Fruit fly (Drosophila melanogaster) whole organism, wandering third instar larva: ENCODE data around the gene CG6428.

ENCODE experiments used
- Abd-B ChIP-seq: fragments of >200 bp; optimal IDR thresholded peaks from 2 replicates; lab custom pipeline; 2017; ENCODE audit warnings: missing biosample characterization, missing genetic modification characterization
- CG9705 ChIP-seq: fragments of 200-800 bp; sonication (Bioruptor generic); optimal IDR thresholded peaks from 2 replicates; lab custom pipeline; 2018; ENCODE audit warnings: missing biosample characterization, mild to moderate bottlenecking, missing genetic modification characterization
- CrebA ChIP-seq: fragments of 200-800 bp; sonication (Bioruptor generic); optimal IDR thresholded peaks from 2 replicates; lab custom pipeline; 2016; ENCODE audit warnings: missing biosample characterization, mild to moderate bottlenecking, missing genetic modification characterization, borderline replicate concordance
- Dfd ChIP-seq: fragments of >200 bp; optimal IDR thresholded peaks from 2 replicates; lab custom pipeline; 2017; ENCODE audit warnings: missing biosample characterization, missing genetic modification characterization
- Dif ChIP-seq: fragments of 200-275, 200-300 bp; sonication (Bioruptor generic); optimal IDR thresholded peaks from 2 replicates; lab custom pipeline; 2018; ENCODE audit warnings: missing biosample characterization, missing genetic modification characterization; ENCODE audit not compliant: partially characterized antibody
- GATAd ChIP-seq: sonication (Bioruptor generic); optimal IDR thresholded peaks from 2 replicates; lab custom pipeline; 2016; ENCODE audit warnings: missing biosample characterization, missing genetic modification characterization
- HLH106 ChIP-seq: fragments of 200-800 bp; optimal IDR thresholded peaks from 3 replicates; lab custom pipeline; 2019; ENCODE audit warnings: missing biosample characterization, mild to moderate bottlenecking, missing genetic modification characterization, moderate library complexity
- Hnf4 ChIP-seq: fragments of 200-800 bp; sonication (Bioruptor generic); optimal IDR thresholded peaks from 2 replicates; lab custom pipeline; 2016; ENCODE audit warnings: missing biosample characterization, mild to moderate bottlenecking, missing genetic modification characterization
- Hr78 ChIP-seq: fragments of >200 bp; optimal IDR thresholded peaks from 2 replicates; lab custom pipeline; 2017; ENCODE audit warnings: missing biosample characterization, missing genetic modification characterization
- Hr83 ChIP-seq: fragments of 200-300 bp; sonication (Bioruptor generic); optimal IDR thresholded peaks from 2 replicates; lab custom pipeline; 2016; ENCODE audit warnings: missing biosample characterization, mild to moderate bottlenecking, missing genetic modification characterization, moderate library complexity; ENCODE audit not compliant: poor library complexity, severe bottlenecking
- Jra ChIP-seq: sonication (Bioruptor generic); optimal IDR thresholded peaks from 2 replicates; lab custom pipeline; 2016; ENCODE audit warnings: missing biosample characterization, missing genetic modification characterization
- Mio ChIP-seq: sonication (Bioruptor generic); optimal IDR thresholded peaks from 2 replicates; lab custom pipeline; 2016; ENCODE audit warnings: missing biosample characterization, missing genetic modification characterization
- Myc ChIP-seq: fragments of >200 bp; optimal IDR thresholded peaks from 2 replicates; lab custom pipeline; 2017
- N ChIP-seq: fragments of >200 bp; optimal IDR thresholded peaks from 2 replicates; lab custom pipeline; 2018; ENCODE audit warnings: missing biosample characterization, missing external identifiers, missing genetic modification characterization
- OdsH ChIP-seq: fragments of 200-800 bp; sonication (Bioruptor generic); optimal IDR thresholded peaks from 2 replicates; lab custom pipeline; 2016; ENCODE audit warnings: missing biosample characterization, mild to moderate bottlenecking, missing genetic modification characterization
- Rel ChIP-seq, 2 experiments: fragments of 200-800 bp; sonication (Bioruptor generic) in 1 of 2; optimal IDR thresholded peaks; 2 replicates in 1 of 2; 3 replicates in 1 of 2; lab custom pipeline; 2016 to 2019; ENCODE audit warnings: mild to moderate bottlenecking in 2 of 2, missing biosample characterization in 2 of 2, missing genetic modification characterization in 2 of 2, moderate library complexity in 1 of 2
- Sp1 ChIP-seq: fragments of 200-800 bp; sonication (Bioruptor generic); optimal IDR thresholded peaks from 3 replicates; lab custom pipeline; 2019; ENCODE audit warnings: missing biosample characterization, mild to moderate bottlenecking, missing genetic modification characterization, moderate library complexity
- Vsx2 ChIP-seq: fragments of 200-300, 225-300 bp; sonication (Bioruptor generic); optimal IDR thresholded peaks from 2 replicates; lab custom pipeline; 2018; ENCODE audit warnings: missing biosample characterization, missing genetic modification characterization; ENCODE audit not compliant: partially characterized antibody
- br ChIP-seq: fragments of 200-800 bp; sonication (Bioruptor generic); optimal IDR thresholded peaks from 2 replicates; lab custom pipeline; 2016; ENCODE audit warnings: missing biosample characterization, missing genetic modification characterization
- brk ChIP-seq: fragments of 200-800 bp; sonication (Bioruptor generic); optimal IDR thresholded peaks from 2 replicates; lab custom pipeline; 2016; ENCODE audit warnings: missing biosample characterization, mild to moderate bottlenecking, missing genetic modification characterization
- dl ChIP-seq, 2 experiments: fragments of 175-275, 200-275 bp in 1 of 2; fragments of 200-275 bp in 1 of 2; sonication (Bioruptor generic); optimal IDR thresholded peaks; lab custom pipeline; 2018; ENCODE audit warnings: mild to moderate bottlenecking in 2 of 2, missing biosample characterization in 2 of 2, missing genetic modification characterization in 2 of 2, moderate library complexity in 2 of 2; ENCODE audit not compliant: partially characterized antibody in 2 of 2, insufficient read depth in 1 of 2
- dmrt93B ChIP-seq: fragments of 200-800 bp; sonication (Bioruptor generic); optimal IDR thresholded peaks from 2 replicates; lab custom pipeline; 2018; ENCODE audit warnings: missing biosample characterization, mild to moderate bottlenecking, missing genetic modification characterization
- dsf ChIP-seq: sonication (Bioruptor generic); optimal IDR thresholded peaks from 2 replicates; lab custom pipeline; 2016; ENCODE audit warnings: missing biosample characterization, missing genetic modification characterization, borderline replicate concordance
- ey ChIP-seq: fragments of 200-800 bp; sonication (Bioruptor generic); optimal IDR thresholded peaks from 2 replicates; lab custom pipeline; 2016; ENCODE audit warnings: missing biosample characterization, missing genetic modification characterization
- foxo ChIP-seq, 2 experiments: fragments of 200-800 bp; sonication (Bioruptor generic); optimal IDR thresholded peaks; 2 replicates in 1 of 2; 3 replicates in 1 of 2; lab custom pipeline; 2016 to 2017; ENCODE audit warnings: missing biosample characterization in 2 of 2, missing genetic modification characterization in 2 of 2
- fru ChIP-seq: fragments of 200-800 bp; sonication (Bioruptor generic); optimal IDR thresholded peaks from 3 replicates; lab custom pipeline; 2016; ENCODE audit warnings: missing biosample characterization, mild to moderate bottlenecking, missing genetic modification characterization
- h ChIP-seq: fragments of 200-800 bp; sonication (Bioruptor generic); optimal IDR thresholded peaks from 3 replicates; lab custom pipeline; 2016; ENCODE audit warnings: missing biosample characterization, mild to moderate bottlenecking, missing genetic modification characterization
- jim ChIP-seq: fragments of 175-275, 200-325 bp; sonication (Bioruptor generic); optimal IDR thresholded peaks from 2 replicates; lab custom pipeline; 2016; ENCODE audit warnings: missing biosample characterization, mild to moderate bottlenecking, missing genetic modification characterization
- lola ChIP-seq: fragments of >200 bp; optimal IDR thresholded peaks from 2 replicates; lab custom pipeline; 2017; ENCODE audit warnings: missing biosample characterization, missing genetic modification characterization
- pan ChIP-seq: fragments of >200 bp; optimal IDR thresholded peaks from 2 replicates; lab custom pipeline; 2017
- psq ChIP-seq: fragments of 200-800 bp; sonication (Bioruptor generic); optimal IDR thresholded peaks from 3 replicates; lab custom pipeline; 2017; ENCODE audit warnings: missing biosample characterization, mild to moderate bottlenecking, missing genetic modification characterization, moderate library complexity
- rgr ChIP-seq: fragments of 200-800 bp; sonication (Bioruptor generic); optimal IDR thresholded peaks from 3 replicates; lab custom pipeline; 2016; ENCODE audit warnings: missing biosample characterization, mild to moderate bottlenecking, missing genetic modification characterization
- sage ChIP-seq: fragments of 200-800 bp; sonication (Bioruptor generic); optimal IDR thresholded peaks from 2 replicates; lab custom pipeline; 2016; ENCODE audit warnings: missing biosample characterization, mild to moderate bottlenecking, missing genetic modification characterization
- sv ChIP-seq: fragments of 200-800 bp; sonication (Bioruptor generic); optimal IDR thresholded peaks from 3 replicates; lab custom pipeline; 2016; ENCODE audit warnings: missing biosample characterization, missing genetic modification characterization
- tai ChIP-seq: sonication (Bioruptor generic); optimal IDR thresholded peaks from 2 replicates; lab custom pipeline; 2016; ENCODE audit warnings: missing biosample characterization, missing genetic modification characterization
- usp ChIP-seq: fragments of >200 bp; optimal IDR thresholded peaks from 2 replicates; lab custom pipeline; 2017; ENCODE audit warnings: missing biosample characterization, missing genetic modification characterization
- woc ChIP-seq: sonication (Bioruptor generic); optimal IDR thresholded peaks from 2 replicates; lab custom pipeline; 2016; ENCODE audit warnings: missing biosample characterization, mild to moderate bottlenecking, missing genetic modification characterization

The CG6428 gene

DNA sequence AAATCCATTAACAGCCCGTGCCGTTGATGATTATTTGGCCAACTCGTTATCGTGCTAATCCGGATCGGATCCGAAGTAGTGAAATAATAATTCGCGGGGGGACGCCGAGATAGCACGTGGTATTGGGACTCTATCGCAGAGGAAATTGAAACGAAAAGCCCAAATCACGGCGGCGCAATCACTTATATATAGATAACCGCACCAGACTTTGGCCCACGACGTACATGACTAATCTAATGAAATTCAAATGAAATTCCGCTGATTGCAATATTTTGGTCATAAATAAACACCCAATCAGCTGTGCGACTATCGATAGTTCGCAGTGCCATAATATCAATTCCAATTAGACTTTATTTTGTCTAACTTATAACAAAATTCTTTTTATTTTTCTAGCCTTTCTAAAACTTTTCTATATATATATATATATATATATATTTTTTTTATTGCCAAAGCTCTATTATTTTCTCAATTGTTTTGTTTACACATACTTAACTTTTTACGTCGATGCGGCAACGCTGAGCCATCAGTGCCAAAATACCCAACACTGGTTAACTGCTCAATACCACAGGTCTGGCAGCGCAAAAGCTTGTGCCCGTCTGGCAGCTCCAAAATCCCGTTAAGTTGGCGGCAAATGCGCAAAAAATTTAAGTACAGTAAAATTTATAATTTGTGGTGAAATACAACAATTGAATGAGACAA is at the start of gene CG6428:
Gene CG6428 (minus strand): TSS at position 310 of the 699 bp plus-strand sequence.
- TF ChIP-seq dmrt93B (GFP tag; lab: Kevin White, UChicago) = no peak
- no peak for TF ChIP-seq GATAd (GFP tag; lab: Kevin White, UChicago)
- no peak for TF ChIP-seq sage
- no peak for TF ChIP-seq Myc (lab: Kevin White, UChicago)
- no peak for TF ChIP-seq Abd-B (GFP tag; lab: Kevin White, UChicago)
- no peak for TF ChIP-seq sv
- TF ChIP-seq woc = no peak
- no peak for TF ChIP-seq Dfd (GFP tag; lab: Kevin White, UChicago)
- no peak for TF ChIP-seq Sp1 (GFP tag; lab: Kevin White, UChicago)
- TF ChIP-seq Hr78 (GFP tag; lab: Kevin White, UChicago) = no peak
- TF ChIP-seq Jra (GFP tag; lab: Kevin White, UChicago) = no peak
- no peak for TF ChIP-seq dl (GFP tag; optimal IDR thresholded peaks at IDR 0.05; lab: Kevin White, UChicago; ENCODE audit: insufficient read depth in 1 of 2, partially characterized antibody in 2 of 2)
- TF ChIP-seq lola (GFP tag; lab: Kevin White, UChicago) = no peak
- no peak for TF ChIP-seq Rel (GFP tag; optimal IDR thresholded peaks at IDR 0.05; lab: Kevin White, UChicago)
- peak; percentile 20 for TF ChIP-seq Rel (tag; optimal IDR thresholded peaks at IDR 0.05; lab: Kevin White, UChicago)
- no peak for TF ChIP-seq tai (GFP tag; lab: Kevin White, UChicago)
- TF ChIP-seq dsf = no peak
- no peak for TF ChIP-seq Vsx2 (GFP tag; lab: Kevin White, UChicago)
- no peak for TF ChIP-seq jim
- peak; percentile 18 for TF ChIP-seq psq
- TF ChIP-seq fru (GFP tag; lab: Kevin White, UChicago) = no peak
- no peak for TF ChIP-seq pan
- TF ChIP-seq OdsH (GFP tag; lab: Kevin White, UChicago) = peak; percentile 0
- TF ChIP-seq Dif (GFP tag; lab: Kevin White, UChicago) = no peak
- no peak for TF ChIP-seq N
- no peak for TF ChIP-seq Mio
- peak; percentile 27 for TF ChIP-seq HLH106
- peak in 1 of 2 experiments; percentile 64 for TF ChIP-seq foxo (GFP tag; optimal IDR thresholded peaks at IDR 0.05; lab: Kevin White, UChicago)
- TF ChIP-seq CG9705 (GFP tag; lab: Kevin White, UChicago) = no peak
- TF ChIP-seq ey (GFP tag; lab: Kevin White, UChicago) = no peak

- TF ChIP-seq HLH106 = peak; percentile 19
- TF ChIP-seq foxo (GFP tag; optimal IDR thresholded peaks at IDR 0.05; lab: Kevin White, UChicago) = peak in 1 of 2 experiments; percentile 0
- peak; percentile 7 for TF ChIP-seq h (GFP tag; lab: Kevin White, UChicago)
- TF ChIP-seq Sp1 (GFP tag; lab: Kevin White, UChicago) = peak; percentile 8
- TF ChIP-seq ey (GFP tag; lab: Kevin White, UChicago) = no peak
Observed at dm6 chrX:4012844-4013243, 44.4 kb upstream of the CG6428 start.

DNA sequence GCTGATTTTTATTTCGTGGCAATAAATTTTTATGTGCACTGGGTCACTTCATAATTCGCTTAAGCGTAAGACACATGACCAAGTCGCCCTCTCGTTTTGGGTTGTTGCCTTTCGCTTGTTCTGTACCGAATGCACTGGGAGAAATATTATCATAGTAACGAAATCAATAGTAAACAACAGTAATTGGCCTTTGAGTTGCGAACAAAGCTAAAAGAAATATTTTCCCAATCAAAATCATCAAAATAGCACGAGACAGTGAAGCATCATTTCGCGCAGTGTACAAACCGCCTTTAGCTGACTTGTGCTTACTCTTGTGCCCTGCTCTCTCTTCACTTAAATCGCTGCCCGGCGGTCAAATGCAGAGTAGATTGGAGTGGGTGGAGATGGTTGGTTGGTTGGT is 42.4 kb upstream of the CG6428 start:
- TF ChIP-seq Dif (GFP tag; lab: Kevin White, UChicago) (no peak), dmrt93B (GFP tag; lab: Kevin White, UChicago) (peak; percentile 38), Hr83 (GFP tag; lab: Kevin White, UChicago) (no peak), dsf (no peak), sv (no peak), OdsH (GFP tag; lab: Kevin White, UChicago) (peak; percentile 36), Mio (no peak), Hr78 (GFP tag; lab: Kevin White, UChicago) (no peak), psq (peak; percentile 37), HLH106 (peak; percentile 66), Rel (GFP tag; optimal IDR thresholded peaks at IDR 0.05; lab: Kevin White, UChicago) (no peak), Rel (tag; optimal IDR thresholded peaks at IDR 0.05; lab: Kevin White, UChicago) (no peak), rgr (GFP tag; lab: Kevin White, UChicago) (peak; percentile 42), Dfd (GFP tag; lab: Kevin White, UChicago) (no peak), pan (no peak), sage (no peak), Hnf4 (GFP tag; lab: Kevin White, UChicago) (peak; percentile 54), dl (GFP tag; optimal IDR thresholded peaks at IDR 0.05; lab: Kevin White, UChicago; ENCODE audit: insufficient read depth in 1 of 2, partially characterized antibody in 2 of 2) (no peak), usp (GFP tag; lab: Kevin White, UChicago) (no peak), GATAd (GFP tag; lab: Kevin White, UChicago) (no peak), lola (GFP tag; lab: Kevin White, UChicago) (no peak), CG9705 (GFP tag; lab: Kevin White, UChicago) (peak; percentile 7), Sp1 (GFP tag; lab: Kevin White, UChicago) (peak; percentile 36), Myc (lab: Kevin White, UChicago) (no peak), h (GFP tag; lab: Kevin White, UChicago) (peak; percentile 67), fru (GFP tag; lab: Kevin White, UChicago) (peak; percentile 25), brk (GFP tag; lab: Kevin White, UChicago) (no peak), br (peak; percentile 55), Vsx2 (GFP tag; lab: Kevin White, UChicago) (no peak), foxo (GFP tag; optimal IDR thresholded peaks at IDR 0.05; lab: Kevin White, UChicago) (peak in 1 of 2 experiments; percentile 54), N (no peak), ey (GFP tag; lab: Kevin White, UChicago) (peak; percentile 33), CrebA (GFP tag; lab: Kevin White, UChicago) (no peak), Abd-B (GFP tag; lab: Kevin White, UChicago) (no peak), jim (no peak), woc (no peak)
